Worm (Caenorhabditis elegans) whole organism, young adult: ENCODE measurements around the gene C04A2.15.

ENCODE experiments used
- B0336.3 ChIP-seq: fragments of 200-800 bp; sonication (Bioruptor generic); IDR thresholded peaks from 2 replicates; pipeline ENCODE4 v1.3.6; 2022; ENCODE audit warnings: missing genetic modification characterization, missing compliant biosample characterization
- C06A6.2 ChIP-seq: fragments of 200-800 bp; sonication (Bioruptor generic); conservative IDR thresholded peaks from 2 replicates; pipeline ENCODE4 v1.3.6; 2022; ENCODE audit warnings: missing genetic modification characterization, missing compliant biosample characterization
- F52B5.7 ChIP-seq: sonication (generic microtip); optimal IDR thresholded peaks from 2 replicates; lab custom pipeline; 2016; ENCODE audit warnings: mild to moderate bottlenecking, missing genetic modification characterization, missing compliant biosample characterization
- F57A8.1 ChIP-seq: fragments of 200-800 bp; sonication (Bioruptor generic); optimal IDR thresholded peaks from 2 replicates; lab custom pipeline; 2018; ENCODE audit warnings: mild to moderate bottlenecking, missing genetic modification characterization, moderate library complexity, missing compliant biosample characterization
- K11D2.4 ChIP-seq: fragments of 200-800 bp; sonication (Bioruptor generic); IDR thresholded peaks from 2 replicates; pipeline ENCODE4 v1.3.6; 2022; ENCODE audit warnings: missing genetic modification reagents, missing genetic modification characterization, missing compliant biosample characterization
- T26A5.8 ChIP-seq: sonication (generic microtip); optimal IDR thresholded peaks from 2 replicates; lab custom pipeline; 2016; ENCODE audit warnings: missing genetic modification characterization, missing compliant biosample characterization
- Y53G8AR.9 ChIP-seq: fragments of 200-800 bp; sonication (Bioruptor generic); conservative IDR thresholded peaks from 2 replicates; pipeline ENCODE4 v1.3.6; 2022; ENCODE audit warnings: missing genetic modification reagents, missing genetic modification characterization, missing compliant biosample characterization
- ZK185.1 ChIP-seq: sonication (generic microtip); optimal IDR thresholded peaks from 2 replicates; lab custom pipeline; 2016; ENCODE audit warnings: mild to moderate bottlenecking, missing genetic modification characterization, missing compliant biosample characterization; ENCODE audit not compliant: poor library complexity, severe bottlenecking
- ama-1 ChIP-seq, 3 experiments: fragments of 150-350 bp in 1 of 3; sonication (generic microtip) in 2 of 3; optimal IDR thresholded peaks; 2 replicates each; lab custom pipeline; 2014 to 2018; ENCODE audit warnings: missing biosample characterization in 2 of 3, missing genetic modification characterization in 2 of 3, missing genetic modification reagents in 2 of 3
- attf-3 ChIP-seq: fragments of 200-800 bp; sonication (Bioruptor generic); conservative IDR thresholded peaks from 2 replicates; pipeline ENCODE4 v1.3.6; 2022; ENCODE audit warnings: missing genetic modification reagents, missing genetic modification characterization, missing compliant biosample characterization
- cebp-1 ChIP-seq, 2 experiments: fragments of 200-800 bp in 1 of 2; sonication (Bioruptor generic) in 1 of 2; sonication (generic microtip) in 1 of 2; IDR thresholded peaks in 1 of 2; optimal IDR thresholded peaks in 1 of 2; 2 replicates each; pipeline versions ENCODE4 v1.3.6 to Lab custom; 2017 to 2022; ENCODE audit warnings: missing compliant biosample characterization in 2 of 2, missing genetic modification characterization in 2 of 2, mild to moderate bottlenecking in 1 of 2, missing genetic modification reagents in 1 of 2, moderate library complexity in 1 of 2
- cebp-2 ChIP-seq: fragments of 200-800 bp; sonication (Bioruptor generic); IDR thresholded peaks from 2 replicates; pipeline ENCODE4 v1.3.6; 2022; ENCODE audit warnings: missing genetic modification characterization, missing compliant biosample characterization
- ceh-100 ChIP-seq: fragments of 200-800 bp; sonication (Bioruptor generic); IDR thresholded peaks from 2 replicates; pipeline ENCODE4 v1.3.6; 2022; ENCODE audit warnings: missing genetic modification reagents, missing genetic modification characterization, missing compliant biosample characterization
- chd-7 ChIP-seq: sonication (generic microtip); optimal IDR thresholded peaks from 2 replicates; lab custom pipeline; 2016; ENCODE audit warnings: mild to moderate bottlenecking, missing genetic modification characterization, moderate library complexity, missing compliant biosample characterization
- ekl-4 ChIP-seq: fragments of 200-800 bp; sonication (Bioruptor generic); IDR thresholded peaks from 2 replicates; pipeline ENCODE4 v1.3.6; 2022; ENCODE audit warnings: missing genetic modification reagents, missing genetic modification characterization, missing compliant biosample characterization
- him-1 ChIP-seq: sonication (generic microtip); optimal IDR thresholded peaks from 2 replicates; lab custom pipeline; 2016; ENCODE audit warnings: missing genotype, missing genetic modification reagents, missing genetic modification characterization, missing compliant biosample characterization
- hmg-1.2 ChIP-seq: fragments of 200-800 bp; sonication (Bioruptor generic); IDR thresholded peaks from 2 replicates; pipeline ENCODE4 v1.3.6; 2022; ENCODE audit warnings: missing genetic modification reagents, missing genetic modification characterization, missing compliant biosample characterization
- hsf-1 ChIP-seq: fragments of 200-800 bp; sonication (Bioruptor generic); IDR thresholded peaks from 2 replicates; pipeline ENCODE4 v1.3.6; 2022; ENCODE audit warnings: missing genetic modification reagents, missing genetic modification characterization, missing compliant biosample characterization
- lin-35 ChIP-seq, 3 experiments: fragments of 150-350 bp in 2 of 3; sonication (generic microtip) in 1 of 3; optimal IDR thresholded peaks; 2 replicates each; lab custom pipeline; 2014 to 2018; ENCODE audit warnings: missing biosample characterization in 3 of 3, missing genetic modification characterization in 3 of 3, missing genetic modification reagents in 3 of 3
- lin-40 ChIP-seq: sonication (generic microtip); optimal IDR thresholded peaks from 2 replicates; lab custom pipeline; 2016; ENCODE audit warnings: missing genetic modification characterization, mild to moderate bottlenecking, missing compliant biosample characterization, missing genotype, missing genetic modification reagents
- lin-54 ChIP-seq: fragments of 200-800 bp; sonication (Bioruptor generic); optimal IDR thresholded peaks from 2 replicates; lab custom pipeline; 2018; ENCODE audit warnings: mild to moderate bottlenecking, missing genetic modification characterization, missing compliant biosample characterization
- lsl-1 ChIP-seq: fragments of 200-800 bp; sonication (Bioruptor generic); optimal IDR thresholded peaks from 2 replicates; lab custom pipeline; 2018; ENCODE audit warnings: mild to moderate bottlenecking, missing genetic modification characterization, moderate library complexity, missing compliant biosample characterization
- madf-10 ChIP-seq: sonication (generic microtip); optimal IDR thresholded peaks from 2 replicates; lab custom pipeline; 2016; ENCODE audit warnings: mild to moderate bottlenecking, missing genetic modification characterization, missing compliant biosample characterization
- madf-3 ChIP-seq: fragments of 200-800 bp; sonication (Bioruptor generic); IDR thresholded peaks from 2 replicates; pipeline ENCODE4 v1.3.6; 2022; ENCODE audit warnings: missing genetic modification reagents, missing genetic modification characterization, missing compliant biosample characterization
- mxl-1 ChIP-seq: sonication (generic microtip); optimal IDR thresholded peaks from 2 replicates; lab custom pipeline; 2016; ENCODE audit warnings: missing genetic modification characterization, missing compliant biosample characterization
- nfya-2 ChIP-seq: fragments of 200-800 bp; sonication (Bioruptor generic); IDR thresholded peaks from 2 replicates; pipeline ENCODE4 v1.3.6; 2022; ENCODE audit warnings: missing genetic modification reagents, missing genetic modification characterization, missing compliant biosample characterization
- nfyb-1 ChIP-seq: fragments of 200-800 bp; sonication (Bioruptor generic); IDR thresholded peaks from 2 replicates; pipeline ENCODE4 v1.3.6; 2022; ENCODE audit warnings: missing genetic modification reagents, missing genetic modification characterization, missing compliant biosample characterization
- nhr-80 ChIP-seq: sonication (generic microtip); optimal IDR thresholded peaks from 2 replicates; lab custom pipeline; 2016; ENCODE audit warnings: missing genetic modification characterization, missing compliant biosample characterization
- nhr-90 ChIP-seq: sonication (generic microtip); optimal IDR thresholded peaks from 2 replicates; lab custom pipeline; 2016; ENCODE audit warnings: missing genotype, mild to moderate bottlenecking, missing genetic modification characterization, missing compliant biosample characterization
- pbrm-1 ChIP-seq: fragments of 200-800 bp; sonication (Bioruptor generic); IDR thresholded peaks from 2 replicates; pipeline ENCODE4 v1.3.6; 2022; ENCODE audit warnings: missing genetic modification reagents, missing genetic modification characterization, missing compliant biosample characterization
- pha-4 ChIP-seq: fragments of 150-350 bp; sonication (generic microtip); optimal IDR thresholded peaks from 2 replicates; lab custom pipeline; 2014; ENCODE audit warnings: missing biosample characterization, missing genetic modification reagents, missing genetic modification characterization
- snpc-1.3 ChIP-seq: sonication (generic microtip); optimal IDR thresholded peaks from 2 replicates; lab custom pipeline; 2017; ENCODE audit warnings: missing genetic modification characterization, mild to moderate bottlenecking, missing compliant biosample characterization, antibody characterized with exemption, moderate library complexity, missing genotype, missing genetic modification reagents; ENCODE audit not compliant: insufficient read depth
- somi-1 ChIP-seq: fragments of 200-800 bp; sonication (Bioruptor generic); optimal IDR thresholded peaks from 2 replicates; lab custom pipeline; 2018; ENCODE audit warnings: mild to moderate bottlenecking, missing genetic modification characterization, missing compliant biosample characterization
- sptf-2 ChIP-seq: fragments of 200-800 bp; sonication (Bioruptor generic); optimal IDR thresholded peaks from 2 replicates; lab custom pipeline; 2018; ENCODE audit warnings: mild to moderate bottlenecking, missing genetic modification characterization, missing compliant biosample characterization
- tbp1 ChIP-seq: fragments of 200-800 bp; sonication (Bioruptor generic); optimal IDR thresholded peaks from 2 replicates; lab custom pipeline; 2018; ENCODE audit warnings: mild to moderate bottlenecking, missing genetic modification characterization, missing compliant biosample characterization
- xnd-1 ChIP-seq: sonication (generic microtip); optimal IDR thresholded peaks from 2 replicates; lab custom pipeline; 2016; ENCODE audit warnings: missing genotype, missing genetic modification reagents, missing genetic modification characterization, missing compliant biosample characterization
- ztf-25 ChIP-seq: fragments of 200-800 bp; sonication (Bioruptor generic); IDR thresholded peaks from 2 replicates; pipeline ENCODE4 v1.3.6; 2022; ENCODE audit warnings: missing genetic modification reagents, missing genetic modification characterization, missing compliant biosample characterization
- ztf-26 ChIP-seq: sonication (generic microtip); optimal IDR thresholded peaks from 2 replicates; lab custom pipeline; 2017; ENCODE audit warnings: missing genetic modification characterization, missing compliant biosample characterization
- ztf-28 ChIP-seq: fragments of 200-800 bp; sonication (Bioruptor generic); IDR thresholded peaks from 2 replicates; pipeline ENCODE4 v1.3.6; 2022; ENCODE audit warnings: missing genetic modification reagents, missing genetic modification characterization, missing compliant biosample characterization

Gene C04A2.15

DNA sequence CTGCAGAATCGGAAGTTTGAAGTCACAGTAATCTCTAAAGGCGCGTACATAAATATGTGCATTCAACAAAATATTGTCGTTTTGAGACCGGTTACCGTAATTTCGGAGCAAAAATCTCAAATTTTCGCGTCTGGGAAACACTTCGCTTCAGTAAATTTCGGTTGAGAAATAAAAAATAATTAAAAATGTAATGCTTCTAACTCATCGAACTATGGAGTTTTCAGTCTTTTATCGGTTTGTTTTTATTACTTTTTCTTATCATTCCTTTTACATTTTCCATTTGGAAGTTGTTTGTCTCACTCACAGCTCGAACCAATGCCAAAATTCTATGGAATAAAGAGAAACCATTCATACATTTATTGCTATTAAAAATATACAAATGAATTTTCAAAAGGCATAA, 36.2 kb downstream of the C04A2.15 start (continued):
- peak; percentile 65 for TF ChIP-seq C06A6.2 (GFP tag; lab: Robert Waterston, UW)
- 0 out of 2 replicates have a peak, but pooled peaks have one; percentile 49 for TF ChIP-seq madf-3
- TF ChIP-seq somi-1 = peak; percentile 34
- no peak for TF ChIP-seq attf-3 (GFP tag; lab: Robert Waterston, UW)
- TF ChIP-seq him-1 (tag; lab: Kevin White, UChicago) = peak; percentile 44
- TF ChIP-seq lin-40 (tag; lab: Kevin White, UChicago) = peak; percentile 54
- peak; percentile 61 for TF ChIP-seq madf-10 (tag; lab: Kevin White, UChicago)
- TF ChIP-seq sptf-2 = no peak
- peak; percentile 66 for TF ChIP-seq F52B5.7 (tag; lab: Kevin White, UChicago)
- TF ChIP-seq xnd-1 (tag; lab: Kevin White, UChicago) = no peak
- TF ChIP-seq hmg-1.2 = peak; percentile 42
- peak; percentile 59 for TF ChIP-seq tbp1 (GFP tag; lab: Kevin White, UChicago)
- no peak for TF ChIP-seq nfya-2
- TF ChIP-seq cebp-1 (GFP tag; IDR thresholded peaks at IDR 0.05; lab: Robert Waterston, UW) = 0 out of 2 replicates have a peak, but pooled peaks have one; percentile 45
- TF ChIP-seq cebp-1 (tag; optimal IDR thresholded peaks at IDR 0.05; lab: Kevin White, UChicago) = peak; percentile 82
- no peak for TF ChIP-seq snpc-1.3 (tag; lab: Kevin White, UChicago)
- TF ChIP-seq ekl-4 (GFP tag; lab: Robert Waterston, UW) = 0 out of 2 replicates have a peak, but pooled peaks have one; percentile 30
- TF ChIP-seq T26A5.8 (tag; lab: Kevin White, UChicago) = no peak
- TF ChIP-seq K11D2.4 (GFP tag; lab: Robert Waterston, UW) = peak; percentile 81
- peak; percentile 21 for TF ChIP-seq chd-7
- no peak for TF ChIP-seq ceh-100 (GFP tag; lab: Robert Waterston, UW)
- peak in 1 of 3 experiments; percentile 32 for TF ChIP-seq lin-35 (GFP tag; optimal IDR thresholded peaks at IDR 0.05; lab: Kevin White, UChicago)
- peak; percentile 44 for TF ChIP-seq lin-54 (GFP tag; lab: Kevin White, UChicago)
- peak; percentile 60 for TF ChIP-seq nhr-90 (tag; lab: Kevin White, UChicago)
- 0 out of 2 replicates have a peak, but pooled peaks have one; percentile 25 for TF ChIP-seq pbrm-1
- no peak for TF ChIP-seq ztf-25 (GFP tag; lab: Robert Waterston, UW)
- TF ChIP-seq cebp-2 = 0 out of 2 replicates have a peak, but pooled peaks have one; percentile 24
- TF ChIP-seq nhr-80 (tag; lab: Kevin White, UChicago) = peak; percentile 39
- TF ChIP-seq ztf-26 (tag; lab: Kevin White, UChicago) = peak; percentile 59
- no peak for TF ChIP-seq ztf-28
- 0 out of 2 replicates have a peak, but pooled peaks have one; percentile 19 for TF ChIP-seq hsf-1 (GFP tag; lab: Robert Waterston, UW)
- peak; percentile 53; the same call in 1 of the 2 replicates for TF ChIP-seq B0336.3
- no peak for TF ChIP-seq nfyb-1 (GFP tag; lab: Robert Waterston, UW)

DNA sequence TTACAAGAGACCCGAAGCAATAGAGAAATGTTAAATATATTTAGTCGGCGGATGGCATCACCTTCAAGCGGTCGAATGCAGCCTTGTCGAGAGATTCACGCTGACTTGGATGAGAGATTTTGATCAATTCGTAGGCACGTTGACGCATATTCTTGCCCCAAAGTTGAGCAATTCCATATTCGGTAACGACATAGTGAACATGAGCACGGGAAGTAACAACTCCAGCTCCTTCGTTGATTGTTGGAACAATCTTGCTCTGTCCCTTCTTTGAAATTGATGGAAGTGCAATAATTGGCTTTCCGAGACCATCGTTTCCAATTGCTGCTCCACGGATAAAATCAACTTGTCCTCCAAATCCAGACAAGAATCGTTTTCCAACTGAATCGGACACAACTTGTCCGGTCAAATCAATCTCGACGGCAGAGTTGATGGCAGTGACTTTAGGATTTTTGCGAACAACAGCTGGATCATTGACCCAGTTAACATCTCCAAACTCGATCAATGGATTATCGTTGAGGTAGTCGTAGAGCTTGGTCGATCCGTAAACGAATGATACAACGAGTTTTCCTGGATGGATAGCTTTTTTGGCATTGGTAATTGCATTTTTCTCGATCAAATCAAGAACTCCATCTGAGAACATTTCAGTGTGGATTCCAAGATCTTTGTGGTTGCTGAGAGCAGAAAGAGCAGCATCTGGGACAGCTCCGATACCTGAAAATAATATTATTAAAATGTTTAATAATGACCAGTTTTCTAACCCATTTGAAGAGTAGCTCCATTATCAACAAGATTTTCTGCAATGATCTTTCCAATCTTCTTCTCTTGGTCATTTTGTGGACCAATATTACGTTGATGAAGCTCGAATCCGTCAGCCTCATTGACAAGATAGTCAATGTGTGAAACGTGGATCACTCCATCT, 36.9 kb downstream of the C04A2.15 start:
- TF ChIP-seq xnd-1 (tag; lab: Kevin White, UChicago) (no peak), pha-4 (tag; lab: Kevin White, UChicago) (no peak), B0336.3 (0 out of 2 replicates have a peak, but pooled peaks have one; percentile 39), ZK185.1 (tag; lab: Kevin White, UChicago) (peak; percentile 33), ama-1 (optimal IDR thresholded peaks at IDR 0.05; lab: Kevin White, UChicago) (peak; percentile 88), ama-1 (GFP tag; optimal IDR thresholded peaks at IDR 0.05; lab: Kevin White, UChicago) (no peak), hmg-1.2 (0 out of 2 replicates have a peak, but pooled peaks have one; percentile 4), lsl-1 (GFP tag; lab: Kevin White, UChicago) (no peak), mxl-1 (tag; lab: Kevin White, UChicago) (no peak), Y53G8AR.9 (no peak), T26A5.8 (tag; lab: Kevin White, UChicago) (no peak), F57A8.1 (no peak), lin-35 (GFP tag; optimal IDR thresholded peaks at IDR 0.05; lab: Kevin White, UChicago) (peak in 1 of 3 experiments; percentile 46)
